Worm (Caenorhabditis elegans) whole organism, L4/young adult: Measurements from ENCODE around the gene prp-18.
"Not testable (repeated sequence)": the region's sequence is repeated elsewhere in the genome, so short reads cannot be mapped to it uniquely, and the experiment has no call there.

Experiments used
- W03F9.2 ChIP-seq: fragments of 150-350 bp; optimal IDR thresholded peaks from 2 replicates; lab custom pipeline; 2014; ENCODE audit warnings: missing biosample characterization, missing genetic modification characterization
- dao-5 ChIP-seq: sonication (generic microtip); optimal IDR thresholded peaks from 2 replicates; lab custom pipeline; 2016; ENCODE audit warnings: missing genotype, missing genetic modification characterization, moderate library complexity, missing compliant biosample characterization
- him-1 ChIP-seq: sonication (generic microtip); optimal IDR thresholded peaks from 2 replicates; lab custom pipeline; 2016; ENCODE audit warnings: missing genotype, missing genetic modification reagents, missing genetic modification characterization, missing compliant biosample characterization

The prp-18 gene

DNA sequence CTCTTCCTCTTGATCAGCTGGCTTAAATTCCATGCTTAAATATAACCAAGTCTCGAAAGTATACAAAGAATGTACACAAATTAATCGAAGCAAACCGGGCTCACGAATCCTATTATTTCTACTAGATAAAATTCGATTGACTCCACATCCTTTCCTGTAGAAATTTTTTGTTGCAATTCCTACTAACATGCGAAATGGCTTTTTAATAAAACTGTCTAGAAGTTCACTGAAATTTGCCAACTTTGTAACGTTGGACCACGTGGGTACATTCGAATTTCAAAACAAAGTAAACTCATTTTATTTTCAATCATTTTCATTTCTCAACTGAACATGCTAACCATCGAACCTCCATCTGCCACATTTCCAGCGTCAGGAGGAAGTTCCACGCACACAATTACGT is 10.9 kb upstream of the prp-18 start, which contains the start of gene ssp-32:
ssp-32 (plus strand) TSS at position 301 of the 400 bp plus-strand sequence.
- no peak for TF ChIP-seq him-1 (tag; lab: Kevin White, UChicago)
- no peak for TF ChIP-seq W03F9.2 (tag; lab: Kevin White, UChicago)
- TF ChIP-seq dao-5 (tag; lab: Kevin White, UChicago) = no peak

DNA sequence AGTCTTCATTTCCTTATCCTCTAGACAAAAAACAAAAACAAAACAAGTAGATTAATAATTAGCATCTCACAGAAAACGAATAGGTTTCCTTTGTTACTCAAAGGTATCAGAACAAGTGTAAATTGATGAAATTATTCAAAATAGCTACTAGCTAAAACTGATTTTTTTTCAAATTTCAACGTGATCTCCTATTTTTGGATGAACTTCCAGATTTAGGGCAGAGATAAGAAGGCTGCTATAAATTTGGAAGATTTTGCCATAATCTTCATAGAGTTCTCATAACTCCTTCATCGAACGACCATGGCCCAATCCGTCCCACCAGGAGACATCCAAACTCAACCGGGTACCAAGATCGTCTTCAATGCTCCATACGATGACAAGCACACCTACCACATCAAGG is 10.1 kb upstream of the prp-18 start, which contains the start of gene msp-77:
msp-77 (plus strand) TSS at position 301 of the 400 bp plus-strand sequence.
- not testable (repeated sequence) for TF ChIP-seq him-1, dao-5, W03F9.2 (tag; lab: Kevin White, UChicago)

DNA sequence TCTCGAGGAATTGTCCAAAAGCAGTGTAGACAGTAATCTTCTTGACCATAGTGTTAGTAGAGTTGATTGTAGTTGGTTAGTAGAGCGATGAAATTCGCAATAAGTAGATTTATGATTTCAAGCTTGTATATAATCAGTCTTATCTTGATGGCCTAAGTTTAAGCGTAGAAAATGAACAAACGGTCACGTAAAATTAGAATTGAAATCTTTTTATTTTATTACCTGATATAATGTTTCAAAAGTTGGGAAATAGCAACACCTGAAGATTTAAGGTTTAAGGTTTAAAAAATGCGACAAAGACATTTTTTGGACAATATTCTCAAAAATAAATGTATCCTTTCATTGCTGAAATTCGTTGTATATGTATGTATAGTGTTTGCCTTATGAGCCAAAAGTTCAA is 9.5 kb upstream of the prp-18 start, which contains the start of gene sss-1:
sss-1 (minus strand) TSS at position 101 of the 400 bp plus-strand sequence.
- not testable (repeated sequence) for TF ChIP-seq W03F9.2, him-1, dao-5 (tag; lab: Kevin White, UChicago)

DNA sequence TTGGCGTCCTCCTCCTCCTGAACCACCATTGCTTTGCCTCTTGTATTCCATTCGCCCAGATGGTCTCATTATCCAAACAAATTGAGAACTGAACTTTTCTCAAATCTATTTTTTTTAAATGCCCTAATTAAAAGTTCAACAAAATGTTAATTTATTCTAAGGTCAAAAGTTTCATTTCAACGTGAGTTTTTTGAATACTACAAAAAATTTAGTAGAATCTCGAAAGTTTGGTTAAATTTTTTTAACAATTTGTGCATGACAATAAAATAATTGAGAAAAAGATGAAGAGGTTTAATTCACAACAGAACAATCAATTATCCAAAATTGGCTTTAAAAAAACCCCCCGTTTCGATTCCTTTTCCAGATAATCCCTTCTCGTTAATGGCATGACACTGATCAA is 7.8 kb upstream of the prp-18 start, which contains the start of gene F32B6.4:
F32B6.4 (minus strand) TSS at position 101 of the 400 bp plus-strand sequence.
- no peak for TF ChIP-seq dao-5 (tag; lab: Kevin White, UChicago)
- no peak for TF ChIP-seq him-1 (tag; lab: Kevin White, UChicago)
- TF ChIP-seq W03F9.2 (tag; lab: Kevin White, UChicago) = no peak

DNA sequence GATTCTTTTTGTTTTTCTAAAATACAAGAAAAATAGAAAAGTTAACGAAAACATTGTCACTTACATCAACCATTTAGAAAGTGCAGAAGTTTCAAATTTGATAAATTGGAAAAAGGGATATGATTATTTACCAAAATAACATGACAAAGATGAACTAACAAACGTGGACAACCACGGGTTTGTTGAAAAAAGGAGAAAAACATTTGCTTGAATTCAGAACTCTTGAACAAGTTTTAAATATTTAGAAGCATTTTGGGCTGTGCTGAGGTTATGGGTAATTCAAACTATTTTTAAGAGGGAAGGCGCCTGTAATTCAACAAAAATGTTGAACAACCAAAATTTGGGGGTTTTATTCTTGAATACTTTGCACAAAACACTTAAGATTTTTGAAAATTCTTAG is 5.7 kb upstream of the prp-18 start, which contains the start of gene ttbk-3:
ttbk-3 (minus strand) TSS at position 101 of the 400 bp plus-strand sequence.
- no peak for TF ChIP-seq him-1 (tag; lab: Kevin White, UChicago)
- TF ChIP-seq W03F9.2 (tag; lab: Kevin White, UChicago) = no peak
- TF ChIP-seq dao-5 (tag; lab: Kevin White, UChicago) = no peak

DNA sequence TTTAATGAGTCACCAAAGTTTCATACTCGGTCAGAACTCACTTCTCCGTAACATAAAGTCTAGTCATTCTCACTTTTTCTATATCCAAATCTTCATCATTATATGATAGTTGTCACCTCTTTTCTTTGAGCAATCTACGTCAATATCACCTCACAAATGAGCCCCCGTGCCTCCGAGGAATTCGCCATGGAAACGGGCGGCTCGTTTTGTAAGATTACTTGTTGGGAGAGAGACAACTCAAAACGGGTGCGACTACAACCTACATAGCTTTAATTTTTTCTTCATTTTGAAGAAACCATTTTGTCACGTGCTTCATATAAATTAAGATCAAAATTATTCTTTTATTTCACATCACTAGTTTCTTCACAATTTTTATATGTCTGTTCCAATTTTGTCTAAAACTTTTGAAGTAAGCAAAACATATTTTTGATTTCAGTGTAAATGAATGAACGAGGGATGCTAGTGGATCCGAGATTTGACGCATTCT is 5.2 kb downstream of the prp-18 start, which contains the start of gene nhr-4:
nhr-4 (plus strand) TSS at position 437 of the 487 bp plus-strand sequence.
- TF ChIP-seq dao-5 (tag; lab: Kevin White, UChicago) = no peak
- no peak for TF ChIP-seq him-1 (tag; lab: Kevin White, UChicago)
- no peak for TF ChIP-seq W03F9.2 (tag; lab: Kevin White, UChicago)

DNA sequence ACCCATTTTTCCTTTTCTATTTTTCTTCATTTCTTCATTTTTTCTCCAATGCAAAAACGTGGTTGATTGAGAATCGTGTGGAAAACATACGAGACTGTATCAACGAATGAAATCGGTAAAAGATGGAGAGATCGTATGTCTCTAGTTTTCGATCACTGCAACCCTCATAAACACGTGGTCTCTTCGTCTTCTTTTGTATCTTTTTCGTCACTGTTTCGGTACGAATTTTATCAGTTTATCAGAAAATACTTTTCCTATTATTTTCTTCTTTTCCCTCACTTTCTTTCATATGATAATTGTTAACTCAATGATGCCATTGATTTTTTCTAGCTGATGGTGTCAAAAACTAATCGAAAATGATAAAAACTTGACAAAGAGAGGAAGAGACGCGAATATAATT is 8.5 kb downstream of the prp-18 start:
- no peak for TF ChIP-seq dao-5 (tag; lab: Kevin White, UChicago)
- TF ChIP-seq him-1 (tag; lab: Kevin White, UChicago) = no peak
- no peak for TF ChIP-seq W03F9.2 (tag; lab: Kevin White, UChicago)

DNA sequence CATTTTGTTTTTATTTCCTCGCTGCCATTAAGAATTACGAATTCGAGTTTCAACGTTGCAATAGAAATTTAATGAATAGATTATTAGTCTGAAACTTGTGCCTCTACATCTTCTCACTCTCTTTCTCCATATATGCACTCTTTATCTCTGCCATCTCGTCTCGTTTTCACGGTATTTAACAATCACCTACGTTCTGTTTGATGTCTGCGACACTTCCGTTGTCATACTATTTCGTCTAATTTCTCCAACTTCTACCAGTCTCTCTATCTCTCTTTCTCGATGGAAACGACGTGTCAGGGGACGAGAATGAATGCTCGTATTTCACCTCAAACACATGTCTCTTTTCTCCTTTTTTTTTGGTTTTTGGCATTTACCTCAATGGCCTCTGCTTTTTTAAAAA is 10.3 kb downstream of the prp-18 start:
- TF ChIP-seq him-1 (tag; lab: Kevin White, UChicago) = no peak
- no peak for TF ChIP-seq dao-5 (tag; lab: Kevin White, UChicago)
- TF ChIP-seq W03F9.2 (tag; lab: Kevin White, UChicago) = peak; percentile 30

DNA sequence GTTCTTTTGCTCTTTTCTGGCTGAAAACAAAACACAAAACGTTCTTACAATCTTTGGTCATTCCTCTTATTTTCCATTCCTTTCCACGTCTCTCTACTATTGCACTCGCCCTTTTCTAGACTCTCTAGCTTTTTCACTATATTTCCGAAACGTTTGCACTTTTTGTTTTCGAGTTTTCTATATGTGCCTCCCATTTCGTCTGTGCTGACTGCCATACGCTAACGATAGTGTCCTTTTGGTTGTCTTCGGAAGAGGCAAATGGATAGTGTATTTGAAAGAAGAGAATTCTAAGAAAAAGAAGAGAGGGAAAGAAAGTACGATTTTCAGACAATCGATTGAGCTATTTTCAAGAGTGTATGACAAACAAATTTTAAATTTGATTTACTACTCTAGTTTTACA is 11.4 kb downstream of the prp-18 start:
- no peak for TF ChIP-seq dao-5 (tag; lab: Kevin White, UChicago)
- TF ChIP-seq him-1 (tag; lab: Kevin White, UChicago) = no peak

DNA sequence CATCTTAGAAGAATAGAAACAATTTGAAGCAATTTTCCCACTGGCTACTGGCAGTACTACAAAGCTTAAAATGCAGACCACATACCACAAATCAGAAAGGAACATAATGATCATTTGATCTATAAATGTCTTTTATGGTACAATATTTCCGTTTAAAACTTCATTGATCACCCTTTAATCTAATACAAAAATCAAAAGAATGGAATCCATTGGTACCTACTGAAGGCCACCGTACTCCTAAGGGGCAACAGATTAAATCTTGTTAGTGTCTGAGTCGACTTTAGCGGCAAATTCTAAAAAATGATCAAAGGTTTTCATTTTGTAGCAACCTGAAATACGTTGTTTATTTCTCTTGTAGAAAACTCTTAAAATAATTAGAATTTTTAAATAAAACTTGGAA is 12.0 kb downstream of the prp-18 start:
- no peak for TF ChIP-seq dao-5 (tag; lab: Kevin White, UChicago)
- TF ChIP-seq him-1 (tag; lab: Kevin White, UChicago) = no peak
- TF ChIP-seq W03F9.2 (tag; lab: Kevin White, UChicago) = no peak

DNA sequence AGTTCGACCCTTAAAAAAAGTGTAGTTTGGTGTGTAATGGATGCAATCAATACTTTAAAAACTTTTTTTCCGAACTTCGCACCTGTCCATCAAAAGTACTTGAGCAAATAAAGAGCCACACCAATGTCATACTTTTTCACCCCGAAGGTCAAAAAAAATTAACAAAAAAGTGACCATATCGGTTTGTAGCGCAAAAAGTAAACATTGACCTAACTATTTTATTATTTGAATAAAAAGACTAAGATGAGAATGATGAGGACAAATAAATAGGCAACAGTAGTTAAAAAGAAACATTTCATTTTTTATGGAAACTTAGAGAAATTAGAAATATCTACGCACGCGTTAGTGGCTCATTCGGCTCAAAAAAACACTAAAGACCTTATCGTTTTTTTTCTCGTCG is 14.8 kb downstream of the prp-18 start:
- TF ChIP-seq dao-5 (tag; lab: Kevin White, UChicago) (no peak), W03F9.2 (tag; lab: Kevin White, UChicago) (no peak), him-1 (tag; lab: Kevin White, UChicago) (no peak)

DNA sequence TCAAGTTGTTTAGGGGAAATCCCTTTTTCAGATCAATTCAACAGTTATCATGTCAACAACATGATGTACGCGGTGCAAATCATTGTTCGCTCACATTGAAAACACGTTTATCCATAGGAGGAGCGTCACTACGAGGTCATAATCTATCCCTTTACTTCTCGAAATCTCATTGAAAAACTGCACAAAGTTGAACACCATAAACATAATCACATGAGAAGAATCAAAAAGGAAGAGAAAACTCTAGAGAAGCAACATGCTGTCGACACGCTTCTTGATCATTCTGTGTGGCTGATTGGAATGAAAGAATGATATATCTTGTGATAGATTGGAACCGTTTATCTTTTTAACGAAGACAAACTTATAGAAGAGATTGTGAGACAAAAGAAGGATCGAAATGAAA is 16.3 kb downstream of the prp-18 start:
- TF ChIP-seq W03F9.2 (tag; lab: Kevin White, UChicago) (no peak), dao-5 (tag; lab: Kevin White, UChicago) (no peak), him-1 (tag; lab: Kevin White, UChicago) (no peak)

DNA sequence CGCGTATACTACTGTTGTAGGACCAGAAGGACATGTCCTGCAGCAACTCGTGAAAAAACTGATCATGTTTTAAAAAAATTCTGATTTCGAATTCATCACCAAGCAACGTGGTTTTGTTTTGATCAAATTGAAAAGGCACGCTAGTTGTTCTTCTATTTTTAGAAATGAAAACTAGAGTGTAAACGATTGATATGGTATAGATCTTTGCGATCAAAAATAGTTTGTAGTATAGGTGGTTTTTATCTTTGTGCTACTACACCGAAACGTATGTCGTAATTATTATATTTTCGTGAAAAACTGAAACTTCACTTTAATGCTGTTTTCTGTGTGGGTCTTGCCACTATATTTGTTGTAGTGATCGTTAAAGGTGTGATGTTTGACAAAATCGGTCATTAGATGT is 17.3 kb downstream of the prp-18 start:
- TF ChIP-seq W03F9.2 (tag; lab: Kevin White, UChicago) (no peak), dao-5 (tag; lab: Kevin White, UChicago) (no peak), him-1 (tag; lab: Kevin White, UChicago) (no peak)

DNA sequence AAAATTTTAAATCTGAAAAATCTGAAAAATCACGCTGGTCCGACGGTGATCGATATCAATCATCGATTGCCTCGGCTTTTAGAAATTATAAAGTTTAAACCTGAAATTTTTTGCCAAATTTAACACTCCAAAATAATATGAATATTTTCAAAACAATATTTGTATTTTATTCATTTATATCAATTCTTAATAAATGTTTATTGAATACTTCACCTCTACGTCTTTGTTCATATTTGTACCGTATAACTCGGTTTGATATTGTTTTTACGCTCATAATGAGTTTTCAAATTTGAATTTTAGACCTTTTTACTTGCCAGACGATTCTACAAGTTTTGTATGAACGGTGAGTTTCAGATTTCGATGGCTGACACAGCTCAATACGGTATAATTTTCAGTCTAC is 19.4 kb downstream of the prp-18 start, which contains the start of the genes K07F5.15 and K07F5.22:
K07F5.15 (plus strand) TSS at position 301 of the 400 bp plus-strand sequence.
K07F5.22 (plus strand) TSS at position 301 of the 400 bp plus-strand sequence.
- TF ChIP-seq dao-5 (tag; lab: Kevin White, UChicago) (no peak), him-1 (tag; lab: Kevin White, UChicago) (no peak), W03F9.2 (tag; lab: Kevin White, UChicago) (no peak)
